Worm (Caenorhabditis elegans) whole organism, late embryonic: ENCODE measurements around the gene R01E6.5.
A peak's percentile ranks its signal among the peaks of the same experiment; 100 is the strongest.

ENCODE experiments used
- C08G9.2 ChIP-seq: sonication (generic microtip); optimal IDR thresholded peaks from 2 replicates; lab custom pipeline; 2016; ENCODE audit warnings: mild to moderate bottlenecking, missing genetic modification characterization, moderate library complexity, missing compliant biosample characterization
- C38D4.7 ChIP-seq: fragments of 200-800 bp; sonication (Bioruptor generic); optimal IDR thresholded peaks from 2 replicates; lab custom pipeline; 2018; ENCODE audit warnings: mild to moderate bottlenecking, missing genetic modification characterization, moderate library complexity, missing compliant biosample characterization
- K02D7.2 ChIP-seq: sonication (generic microtip); optimal IDR thresholded peaks from 2 replicates; lab custom pipeline; 2017; ENCODE audit warnings: mild to moderate bottlenecking, missing genetic modification characterization, missing compliant biosample characterization
- K09A11.1 ChIP-seq: sonication (generic microtip); optimal IDR thresholded peaks from 2 replicates; lab custom pipeline; 2017; ENCODE audit warnings: antibody characterized with exemption, mild to moderate bottlenecking, missing genetic modification characterization, missing compliant biosample characterization; ENCODE audit not compliant: insufficient read depth
- ahr-1 ChIP-seq: sonication (generic microtip); optimal IDR thresholded peaks from 2 replicates; lab custom pipeline; 2016; ENCODE audit warnings: missing genetic modification characterization, missing compliant biosample characterization
- ama-1 ChIP-seq: fragments of 150-350 bp; optimal IDR thresholded peaks from 2 replicates; lab custom pipeline; 2014
- ceh-18 ChIP-seq: sonication (generic microtip); optimal IDR thresholded peaks from 2 replicates; lab custom pipeline; 2016; ENCODE audit warnings: missing genetic modification characterization, missing compliant biosample characterization
- ceh-2 ChIP-seq: sonication (generic microtip); optimal IDR thresholded peaks from 2 replicates; lab custom pipeline; 2016; ENCODE audit warnings: missing genotype, missing genetic modification characterization, missing compliant biosample characterization
- ceh-30 ChIP-seq: fragments of 150-350 bp; optimal IDR thresholded peaks from 2 replicates; lab custom pipeline; 2014; ENCODE audit warnings: missing biosample characterization, missing genetic modification characterization
- ceh-48 ChIP-seq: sonication (generic microtip); optimal IDR thresholded peaks from 2 replicates; lab custom pipeline; 2016; ENCODE audit warnings: missing genetic modification characterization, inconsistent platforms, missing compliant biosample characterization
- ceh-6 ChIP-seq: fragments of 200-800 bp; sonication (Bioruptor generic); optimal IDR thresholded peaks from 2 replicates; lab custom pipeline; 2018; ENCODE audit warnings: mild to moderate bottlenecking, missing genetic modification characterization, missing compliant biosample characterization
- che-1 ChIP-seq: sonication (generic microtip); optimal IDR thresholded peaks from 2 replicates; lab custom pipeline; 2016; ENCODE audit warnings: mild to moderate bottlenecking, missing genetic modification characterization, missing compliant biosample characterization
- dmd-4 ChIP-seq: sonication (generic microtip); optimal IDR thresholded peaks from 2 replicates; lab custom pipeline; 2016; ENCODE audit warnings: borderline replicate concordance, missing genetic modification characterization, missing compliant biosample characterization
- elt-2 ChIP-seq: sonication (generic microtip); optimal IDR thresholded peaks from 2 replicates; lab custom pipeline; 2016; ENCODE audit warnings: missing genetic modification reagents, missing genetic modification characterization, missing compliant biosample characterization
- elt-4 ChIP-seq: sonication (generic microtip); optimal IDR thresholded peaks from 2 replicates; lab custom pipeline; 2016; ENCODE audit warnings: missing genetic modification characterization, missing compliant biosample characterization
- ets-4 ChIP-seq: sonication (generic microtip); optimal IDR thresholded peaks from 2 replicates; lab custom pipeline; 2016; ENCODE audit warnings: missing genetic modification characterization, missing compliant biosample characterization
- eyg-1 ChIP-seq: sonication (generic microtip); optimal IDR thresholded peaks from 2 replicates; lab custom pipeline; 2016; ENCODE audit warnings: missing genotype, missing genetic modification characterization, missing compliant biosample characterization
- fkh-10 ChIP-seq: fragments of 150-350 bp; optimal IDR thresholded peaks from 2 replicates; lab custom pipeline; 2014; ENCODE audit warnings: missing biosample characterization, missing genetic modification reagents, missing genetic modification characterization
- fkh-6 ChIP-seq: sonication (generic microtip); optimal IDR thresholded peaks from 2 replicates; lab custom pipeline; 2016; ENCODE audit warnings: missing genetic modification characterization, missing compliant biosample characterization
- hlh-13 ChIP-seq: fragments of 200-800 bp; sonication (Bioruptor generic); optimal IDR thresholded peaks from 2 replicates; lab custom pipeline; 2018; ENCODE audit warnings: mild to moderate bottlenecking, missing genetic modification characterization, missing compliant biosample characterization
- hlh-15 ChIP-seq: sonication (generic microtip); optimal IDR thresholded peaks from 2 replicates; lab custom pipeline; 2016; ENCODE audit warnings: missing genetic modification characterization, missing compliant biosample characterization
- hlh-6 ChIP-seq: sonication (generic microtip); optimal IDR thresholded peaks from 2 replicates; lab custom pipeline; 2016; ENCODE audit warnings: missing genotype, missing genetic modification characterization, missing compliant biosample characterization
- madf-2 ChIP-seq: sonication (generic microtip); optimal IDR thresholded peaks from 2 replicates; lab custom pipeline; 2017; ENCODE audit warnings: missing genetic modification characterization, missing compliant biosample characterization
- nfya-1 ChIP-seq: sonication (generic microtip); optimal IDR thresholded peaks from 2 replicates; lab custom pipeline; 2017; ENCODE audit warnings: missing genetic modification characterization, mild to moderate bottlenecking, missing compliant biosample characterization, antibody characterized with exemption, moderate library complexity
- nhr-232 ChIP-seq: sonication (generic microtip); optimal IDR thresholded peaks from 2 replicates; lab custom pipeline; 2016; ENCODE audit warnings: missing genetic modification characterization, missing compliant biosample characterization
- npax-4 ChIP-seq: sonication (generic microtip); optimal IDR thresholded peaks from 2 replicates; lab custom pipeline; 2016; ENCODE audit warnings: missing genetic modification characterization, missing compliant biosample characterization
- pat-9 ChIP-seq: fragments of 200-800 bp; sonication (Bioruptor generic); optimal IDR thresholded peaks from 2 replicates; lab custom pipeline; 2018; ENCODE audit warnings: mild to moderate bottlenecking, missing genetic modification characterization, moderate library complexity, missing compliant biosample characterization
- pax-1 ChIP-seq: fragments of 150-350 bp; optimal IDR thresholded peaks from 2 replicates; lab custom pipeline; 2014; ENCODE audit warnings: missing biosample characterization, missing genetic modification characterization
- pha-2 ChIP-seq: sonication (generic microtip); optimal IDR thresholded peaks from 2 replicates; lab custom pipeline; 2017; ENCODE audit warnings: mild to moderate bottlenecking, missing genetic modification characterization, missing compliant biosample characterization
- pha-4 ChIP-seq: fragments of 150-350 bp; optimal IDR thresholded peaks from 2 replicates; lab custom pipeline; 2018; ENCODE audit warnings: missing biosample characterization, missing genetic modification reagents, missing genetic modification characterization
- pqm-1 ChIP-seq: sonication (generic microtip); optimal IDR thresholded peaks from 2 replicates; lab custom pipeline; 2016; ENCODE audit warnings: missing genetic modification characterization, missing compliant biosample characterization
- ref-2 ChIP-seq: sonication (generic microtip); optimal IDR thresholded peaks from 2 replicates; lab custom pipeline; 2016; ENCODE audit warnings: missing genetic modification characterization, missing compliant biosample characterization
- rnt-1 ChIP-seq: sonication (generic microtip); optimal IDR thresholded peaks from 2 replicates; lab custom pipeline; 2016; ENCODE audit warnings: missing genetic modification characterization, missing compliant biosample characterization
- sox-2 ChIP-seq: fragments of 200-800 bp; sonication (Bioruptor generic); IDR thresholded peaks from 2 replicates; pipeline ENCODE4 v1.3.6; 2022; ENCODE audit warnings: missing genetic modification reagents, missing genetic modification characterization, missing compliant biosample characterization
- sox-4 ChIP-seq: sonication (generic microtip); optimal IDR thresholded peaks from 2 replicates; lab custom pipeline; 2017; ENCODE audit warnings: mild to moderate bottlenecking, missing genetic modification characterization, inconsistent platforms, missing compliant biosample characterization
- syd-9 ChIP-seq: sonication (generic microtip); optimal IDR thresholded peaks from 2 replicates; lab custom pipeline; 2016; ENCODE audit warnings: mild to moderate bottlenecking, missing genetic modification characterization, moderate library complexity, missing compliant biosample characterization
- tbx-2 ChIP-seq: sonication (generic microtip); optimal IDR thresholded peaks from 2 replicates; lab custom pipeline; 2016; ENCODE audit warnings: missing genetic modification characterization, missing compliant biosample characterization
- ttx-3 ChIP-seq: sonication (generic microtip); optimal IDR thresholded peaks from 2 replicates; lab custom pipeline; 2016; ENCODE audit warnings: missing genetic modification reagents, missing genetic modification characterization, missing compliant biosample characterization
- unc-3 ChIP-seq, 2 experiments: fragments of 200-800 bp in 1 of 2; sonication (Bioruptor generic) in 1 of 2; sonication (generic microtip) in 1 of 2; conservative IDR thresholded peaks in 1 of 2; optimal IDR thresholded peaks in 1 of 2; 2 replicates each; pipeline versions ENCODE4 v1.3.6 to Lab custom; 2016 to 2022; ENCODE audit warnings: missing compliant biosample characterization in 2 of 2, missing genetic modification characterization in 2 of 2, missing genetic modification reagents in 1 of 2
- unc-86 ChIP-seq: sonication (generic microtip); optimal IDR thresholded peaks from 2 replicates; lab custom pipeline; 2016; ENCODE audit warnings: missing genetic modification characterization, missing compliant biosample characterization

R01E6.5 gene

DNA sequence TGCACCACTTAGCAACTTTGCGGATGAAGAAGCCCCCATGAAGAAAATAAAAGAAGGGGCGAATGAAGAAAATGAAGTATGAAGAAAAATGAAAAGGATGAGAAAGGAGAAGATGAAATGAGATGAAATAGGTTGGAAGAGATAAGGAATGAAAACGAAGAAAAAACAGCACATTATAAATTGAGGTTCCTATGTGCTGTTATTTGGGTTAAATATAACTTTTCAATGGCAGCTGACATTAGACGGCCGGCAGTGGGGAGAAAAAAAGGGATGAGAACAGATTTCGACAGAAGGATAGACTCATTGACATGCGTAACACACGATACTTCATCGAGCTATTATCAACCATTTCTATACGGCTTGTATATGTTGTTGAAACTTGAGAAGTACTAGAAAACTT, 25.1 kb downstream of the R01E6.5 start:
- no peak for TF ChIP-seq unc-3 (GFP tag; conservative IDR thresholded peaks at IDR 0.05; lab: Robert Waterston, UW)
- TF ChIP-seq unc-3 (tag; optimal IDR thresholded peaks at IDR 0.05; lab: Kevin White, UChicago), result no peak
- peak; percentile 16 for TF ChIP-seq ceh-18 (tag; lab: Kevin White, UChicago)

DNA sequence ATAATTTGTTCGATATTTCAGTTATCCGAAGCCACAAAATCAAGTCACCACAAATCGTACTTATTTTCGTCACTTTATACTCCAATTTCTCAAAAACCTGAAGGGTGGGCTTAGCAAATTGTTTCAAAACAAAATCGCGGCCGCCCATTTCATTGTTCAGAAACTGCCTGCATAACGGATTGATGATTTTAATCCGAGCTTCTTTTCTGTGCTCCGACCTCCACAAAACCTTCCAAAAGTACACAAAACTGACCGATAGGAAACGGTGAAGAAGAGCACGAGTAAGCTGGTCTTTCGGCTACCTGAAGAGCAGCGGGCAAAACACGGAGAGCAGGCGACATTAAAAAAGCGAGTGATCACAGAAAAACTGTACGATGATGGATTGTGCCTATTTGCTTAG, 29.6 kb downstream of the R01E6.5 start, which contains the start of gene R01E6.2:
R01E6.2 (minus strand) TSS at position 101 of the 400 bp plus-strand sequence.
- TF ChIP-seq hlh-6 (tag; lab: Kevin White, UChicago) (no peak), che-1 (tag; lab: Kevin White, UChicago) (no peak), ets-4 (no peak)
- TF ChIP-seq, all 69 proteins: peak for 0

DNA sequence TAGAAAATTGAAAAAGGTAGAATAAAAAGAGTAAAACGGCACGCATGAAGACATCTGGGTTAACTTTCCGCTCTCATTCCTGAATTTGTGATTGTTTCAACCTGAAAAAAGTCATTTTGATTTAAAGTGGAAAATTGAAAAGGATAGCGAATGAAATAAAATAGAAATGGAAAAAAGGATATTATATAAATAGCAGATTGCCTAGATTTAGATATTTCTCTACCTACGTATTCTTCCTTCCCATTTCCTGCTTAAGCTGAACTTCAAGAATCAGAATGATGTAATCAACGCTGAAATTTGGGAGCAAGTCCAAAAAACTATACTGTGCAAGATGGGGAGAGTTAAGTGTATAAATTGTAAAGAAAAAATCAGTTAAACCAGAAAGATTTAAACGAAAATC, 33.0 kb downstream of the R01E6.5 start, which contains the start of gene R01E6.7:
R01E6.7 (minus strand) TSS at position 101 of the 400 bp plus-strand sequence.
- no peak for TF ChIP-seq fkh-10 (GFP tag; lab: Kevin White, UChicago)

- TF ChIP-seq ama-1 (lab: Kevin White, UChicago) (no peak), pat-9 (tag; lab: Kevin White, UChicago) (no peak), ref-2 (tag; lab: Kevin White, UChicago) (no peak), eyg-1 (tag; lab: Kevin White, UChicago) (no peak), unc-86 (tag; lab: Kevin White, UChicago) (no peak), pqm-1 (tag; lab: Kevin White, UChicago) (no peak), rnt-1 (no peak), nhr-232 (no peak), ceh-30 (tag; lab: Kevin White, UChicago) (no peak)
Measured at ce11 chrX:13574029-13574428, 37.2 kb downstream of the R01E6.5 start.

ce11 chrX:13578483-13578882, 41.6 kb downstream of the R01E6.5 start, which contains the start of gene F54B11.11:
F54B11.11 (plus strand) TSS chrX:13578783.
- TF ChIP-seq K09A11.1 (tag; lab: Kevin White, UChicago), result no peak

ce11 chrX:13581820-13582219, 45.0 kb downstream of the R01E6.5 start, which contains the start of gene F54B11.10:
F54B11.10 (plus strand) TSS chrX:13582120.
- TF ChIP-seq madf-2 (no peak), tbx-2 (no peak), C38D4.7 (no peak), dmd-4 (tag; lab: Kevin White, UChicago) (no peak), hlh-13 (GFP tag; lab: Kevin White, UChicago) (no peak), fkh-10 (GFP tag; lab: Kevin White, UChicago) (no peak), unc-3 (GFP tag; conservative IDR thresholded peaks at IDR 0.05; lab: Robert Waterston, UW) (no peak), unc-3 (tag; optimal IDR thresholded peaks at IDR 0.05; lab: Kevin White, UChicago) (no peak), syd-9 (tag; lab: Kevin White, UChicago) (no peak), pax-1 (tag; lab: Kevin White, UChicago) (no peak), C08G9.2 (tag; lab: Kevin White, UChicago) (no peak), sox-2 (no peak), fkh-6 (tag; lab: Kevin White, UChicago) (no peak), pha-2 (no peak), ceh-48 (tag; lab: Kevin White, UChicago) (no peak), ceh-2 (tag; lab: Kevin White, UChicago) (no peak), ama-1 (lab: Kevin White, UChicago) (no peak), nfya-1 (tag; lab: Kevin White, UChicago) (no peak)

ce11 chrX:13583895-13584344, 47.1 kb downstream of the R01E6.5 start:
- TF ChIP-seq ceh-30 (tag; lab: Kevin White, UChicago) (no peak), K02D7.2 (no peak), unc-3 (GFP tag; conservative IDR thresholded peaks at IDR 0.05; lab: Robert Waterston, UW) (no peak), unc-3 (tag; optimal IDR thresholded peaks at IDR 0.05; lab: Kevin White, UChicago) (no peak), ttx-3 (tag; lab: Kevin White, UChicago) (no peak), ama-1 (lab: Kevin White, UChicago) (no peak), pha-4 (tag; lab: Kevin White, UChicago) (no peak), sox-4 (tag; lab: Kevin White, UChicago) (peak; percentile 25), npax-4 (no peak), ceh-6 (GFP tag; lab: Kevin White, UChicago) (peak; percentile 44), pqm-1 (tag; lab: Kevin White, UChicago) (no peak), elt-2 (tag; lab: Kevin White, UChicago) (peak; percentile 20), syd-9 (tag; lab: Kevin White, UChicago) (no peak), hlh-15 (tag; lab: Kevin White, UChicago) (no peak), pax-1 (tag; lab: Kevin White, UChicago) (no peak), elt-4 (tag; lab: Kevin White, UChicago) (no peak), ahr-1 (tag; lab: Kevin White, UChicago) (no peak)
